Worm (Caenorhabditis elegans) whole organism, young adult: ENCODE results near the gene ZK856.6.
A peak's percentile ranks its signal among the peaks of the same experiment; 100 is the strongest.

Source experiments
- C06A6.2 ChIP-seq: fragments of 200-800 bp; sonication (Bioruptor generic); conservative IDR thresholded peaks from 2 replicates; pipeline ENCODE4 v1.3.6; 2022; ENCODE audit warnings: missing genetic modification characterization, missing compliant biosample characterization
- C17E4.6 ChIP-seq: fragments of 200-800 bp; sonication (Bioruptor generic); IDR thresholded peaks from 2 replicates; pipeline ENCODE4 v1.3.6; 2022; ENCODE audit warnings: missing genetic modification reagents, missing genetic modification characterization, missing compliant biosample characterization
- F57C9.4 ChIP-seq: sonication (generic microtip); optimal IDR thresholded peaks from 2 replicates; lab custom pipeline; 2017; ENCODE audit warnings: mild to moderate bottlenecking, missing genetic modification characterization, missing compliant biosample characterization
- Y53F4B.3 ChIP-seq: fragments of 200-800 bp; sonication (Bioruptor generic); IDR thresholded peaks from 2 replicates; pipeline ENCODE4 v1.3.6; 2022; ENCODE audit warnings: missing genetic modification reagents, missing genetic modification characterization, missing compliant biosample characterization
- Y95B8A.8 ChIP-seq: fragments of 200-800 bp; sonication (Bioruptor generic); IDR thresholded peaks from 2 replicates; pipeline ENCODE4 v1.3.6; 2022; ENCODE audit warnings: missing genetic modification reagents, missing genetic modification characterization, missing compliant biosample characterization
- ama-1 ChIP-seq, 3 experiments: fragments of 150-350 bp in 1 of 3; sonication (generic microtip) in 2 of 3; optimal IDR thresholded peaks; 2 replicates each; lab custom pipeline; 2014 to 2018; ENCODE audit warnings: missing biosample characterization in 2 of 3, missing genetic modification characterization in 2 of 3, missing genetic modification reagents in 2 of 3
- aptf-2 ChIP-seq: fragments of 200-800 bp; sonication (Bioruptor generic); conservative IDR thresholded peaks from 2 replicates; pipeline ENCODE4 v1.3.6; 2022; ENCODE audit warnings: missing genetic modification reagents, missing genetic modification characterization, missing compliant biosample characterization
- die-1 ChIP-seq: sonication (generic microtip); optimal IDR thresholded peaks from 2 replicates; lab custom pipeline; 2016; ENCODE audit warnings: missing genotype, mild to moderate bottlenecking, missing genetic modification characterization, missing compliant biosample characterization
- egrh-3 ChIP-seq: fragments of 200-800 bp; sonication (Bioruptor generic); IDR thresholded peaks from 2 replicates; pipeline ENCODE4 v1.3.6; 2022; ENCODE audit warnings: missing genetic modification reagents, missing genetic modification characterization, missing compliant biosample characterization
- ekl-4 ChIP-seq: fragments of 200-800 bp; sonication (Bioruptor generic); IDR thresholded peaks from 2 replicates; pipeline ENCODE4 v1.3.6; 2022; ENCODE audit warnings: missing genetic modification reagents, missing genetic modification characterization, missing compliant biosample characterization
- hlh-12 ChIP-seq: sonication (generic microtip); optimal IDR thresholded peaks from 2 replicates; lab custom pipeline; 2016; ENCODE audit warnings: missing genetic modification characterization, missing compliant biosample characterization
- hsf-1 ChIP-seq: fragments of 200-800 bp; sonication (Bioruptor generic); IDR thresholded peaks from 2 replicates; pipeline ENCODE4 v1.3.6; 2022; ENCODE audit warnings: missing genetic modification reagents, missing genetic modification characterization, missing compliant biosample characterization
- lag-1 ChIP-seq: fragments of 200-800 bp; sonication (Bioruptor generic); IDR thresholded peaks from 2 replicates; pipeline ENCODE4 v1.3.6; 2022; ENCODE audit warnings: missing genetic modification reagents, missing genetic modification characterization, missing compliant biosample characterization
- let-607 ChIP-seq, 2 experiments: fragments of 200-800 bp in 1 of 2; sonication (Bioruptor generic) in 1 of 2; sonication (generic microtip) in 1 of 2; optimal IDR thresholded peaks; 2 replicates each; lab custom pipeline; 2016 to 2018; ENCODE audit warnings: mild to moderate bottlenecking in 2 of 2, missing compliant biosample characterization in 2 of 2, missing genetic modification characterization in 2 of 2, moderate library complexity in 2 of 2, missing genotype in 1 of 2
- lir-1 ChIP-seq: fragments of 200-800 bp; sonication (Bioruptor generic); conservative IDR thresholded peaks from 2 replicates; pipeline ENCODE4 v1.3.6; 2022; ENCODE audit warnings: missing genetic modification reagents, missing genetic modification characterization, missing compliant biosample characterization
- madf-10 ChIP-seq: sonication (generic microtip); optimal IDR thresholded peaks from 2 replicates; lab custom pipeline; 2016; ENCODE audit warnings: mild to moderate bottlenecking, missing genetic modification characterization, missing compliant biosample characterization
- madf-6 ChIP-seq: fragments of 200-800 bp; sonication (Bioruptor generic); IDR thresholded peaks from 2 replicates; pipeline ENCODE4 v1.3.6; 2022; ENCODE audit warnings: missing genetic modification reagents, missing genetic modification characterization, missing compliant biosample characterization
- nhr-27 ChIP-seq: fragments of 200-800 bp; sonication (Bioruptor generic); optimal IDR thresholded peaks from 2 replicates; lab custom pipeline; 2018; ENCODE audit warnings: mild to moderate bottlenecking, missing genetic modification characterization, moderate library complexity, missing compliant biosample characterization
- nhr-80 ChIP-seq: sonication (generic microtip); optimal IDR thresholded peaks from 2 replicates; lab custom pipeline; 2016; ENCODE audit warnings: missing genetic modification characterization, missing compliant biosample characterization
- repo-1 ChIP-seq: sonication (generic microtip); optimal IDR thresholded peaks from 2 replicates; lab custom pipeline; 2017; ENCODE audit warnings: mild to moderate bottlenecking, missing genetic modification characterization, missing compliant biosample characterization
- snpc-3.4 ChIP-seq: sonication (generic microtip); optimal IDR thresholded peaks from 2 replicates; lab custom pipeline; 2017; ENCODE audit warnings: missing genetic modification characterization, mild to moderate bottlenecking, missing compliant biosample characterization, antibody characterized with exemption, moderate library complexity, missing genotype, missing genetic modification reagents
- sptf-2 ChIP-seq: fragments of 200-800 bp; sonication (Bioruptor generic); optimal IDR thresholded peaks from 2 replicates; lab custom pipeline; 2018; ENCODE audit warnings: mild to moderate bottlenecking, missing genetic modification characterization, missing compliant biosample characterization
- unc-130 ChIP-seq: sonication (generic microtip); optimal IDR thresholded peaks from 2 replicates; lab custom pipeline; 2016; ENCODE audit warnings: missing genetic modification reagents, missing genetic modification characterization, missing compliant biosample characterization
- ztf-18 ChIP-seq: sonication (generic microtip); optimal IDR thresholded peaks from 2 replicates; lab custom pipeline; 2016; ENCODE audit warnings: missing genotype, mild to moderate bottlenecking, missing genetic modification characterization, missing compliant biosample characterization
- ztf-25 ChIP-seq: fragments of 200-800 bp; sonication (Bioruptor generic); IDR thresholded peaks from 2 replicates; pipeline ENCODE4 v1.3.6; 2022; ENCODE audit warnings: missing genetic modification reagents, missing genetic modification characterization, missing compliant biosample characterization
- ztf-26 ChIP-seq: sonication (generic microtip); optimal IDR thresholded peaks from 2 replicates; lab custom pipeline; 2017; ENCODE audit warnings: missing genetic modification characterization, missing compliant biosample characterization
- ztf-6 ChIP-seq: fragments of 200-800 bp; sonication (Bioruptor generic); IDR thresholded peaks from 2 replicates; pipeline ENCODE4 v1.3.6; 2022; ENCODE audit warnings: missing genetic modification reagents, missing genetic modification characterization, missing compliant biosample characterization

Gene ZK856.6

DNA sequence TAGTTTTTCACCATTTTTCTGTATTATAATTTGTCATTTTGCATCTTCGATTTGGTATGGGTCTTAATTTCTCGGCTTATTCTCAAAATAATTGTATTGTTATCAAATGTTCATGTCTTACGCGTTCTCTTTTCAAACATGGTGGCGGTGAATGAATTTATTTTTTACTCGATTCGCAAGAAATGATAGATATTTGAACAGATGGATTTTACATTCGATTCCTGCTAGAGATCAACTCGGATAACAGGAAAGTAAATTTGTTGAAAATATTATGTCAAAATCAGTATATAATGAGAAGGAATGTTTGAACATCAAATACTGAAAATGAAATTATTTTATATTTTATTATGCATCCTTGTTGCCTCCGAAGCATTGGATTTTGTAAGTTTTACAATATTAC lies 15.5 kb upstream of the ZK856.6 start, which contains the start of gene ZK856.4:
Gene ZK856.4 (plus strand): TSS at position 301 of the 400 bp plus-strand sequence.
- no peak for TF ChIP-seq Y53F4B.3 (GFP tag; lab: Robert Waterston, UW)
- no peak for TF ChIP-seq ztf-26 (tag; lab: Kevin White, UChicago)
- no peak for TF ChIP-seq nhr-80
- no peak for TF ChIP-seq lir-1 (GFP tag; lab: Robert Waterston, UW)
- no peak for TF ChIP-seq hlh-12 (tag; lab: Kevin White, UChicago)

DNA sequence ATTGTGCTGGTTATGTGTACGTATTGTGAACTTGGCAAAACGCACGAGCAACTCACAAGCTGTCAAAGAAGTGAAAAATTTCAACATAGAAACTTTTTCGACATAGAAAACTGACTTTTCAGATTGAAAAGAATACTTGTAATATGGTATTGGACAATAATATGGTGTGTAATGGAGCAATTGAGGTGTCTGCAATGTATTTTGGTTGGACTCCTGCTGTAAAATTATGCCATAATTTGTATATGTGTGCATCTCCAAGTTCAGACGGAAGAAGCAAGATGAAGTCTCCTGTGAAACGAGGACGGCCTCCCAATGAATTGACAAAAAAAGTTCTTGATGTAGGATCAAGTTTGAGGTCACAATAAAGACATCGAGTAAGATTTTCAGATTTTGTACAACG lies 14.7 kb upstream of the ZK856.6 start:
- no peak for TF ChIP-seq nhr-27 (tag; lab: Kevin White, UChicago)
- TF ChIP-seq sptf-2 (GFP tag; lab: Kevin White, UChicago) = no peak
- no peak for TF ChIP-seq ekl-4 (GFP tag; lab: Robert Waterston, UW)
- no peak for TF ChIP-seq ztf-18 (tag; lab: Kevin White, UChicago)
- no peak for TF ChIP-seq ztf-25 (GFP tag; lab: Robert Waterston, UW)
- TF ChIP-seq die-1 (tag; lab: Kevin White, UChicago) = no peak

DNA sequence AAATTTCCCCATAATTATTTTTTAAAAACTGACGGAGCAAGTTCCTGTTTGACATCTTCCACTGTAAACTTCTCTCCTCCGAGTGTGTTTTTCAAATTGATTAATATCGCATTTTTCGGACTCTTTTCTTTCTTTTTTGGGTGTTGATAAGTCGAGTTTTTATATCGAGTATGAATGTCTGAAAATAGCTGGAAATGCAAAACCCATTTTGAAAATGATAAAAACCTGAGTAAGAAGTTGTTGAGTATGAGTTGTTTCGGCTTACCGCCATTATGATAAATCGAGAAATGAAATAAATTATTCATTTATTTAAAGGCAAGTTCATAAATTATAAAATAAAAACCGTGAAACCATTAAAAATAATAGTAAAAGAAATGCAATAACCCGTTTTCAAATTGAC lies 12.8 kb upstream of the ZK856.6 start, which contains the start of gene ZK856.18:
Gene ZK856.18 (minus strand): TSS at position 289 of the 400 bp plus-strand sequence.
- TF ChIP-seq lag-1 (GFP tag; lab: Robert Waterston, UW) (no peak), ztf-18 (tag; lab: Kevin White, UChicago) (no peak), ztf-25 (GFP tag; lab: Robert Waterston, UW) (no peak), madf-6 (GFP tag; lab: Robert Waterston, UW) (no peak)

DNA sequence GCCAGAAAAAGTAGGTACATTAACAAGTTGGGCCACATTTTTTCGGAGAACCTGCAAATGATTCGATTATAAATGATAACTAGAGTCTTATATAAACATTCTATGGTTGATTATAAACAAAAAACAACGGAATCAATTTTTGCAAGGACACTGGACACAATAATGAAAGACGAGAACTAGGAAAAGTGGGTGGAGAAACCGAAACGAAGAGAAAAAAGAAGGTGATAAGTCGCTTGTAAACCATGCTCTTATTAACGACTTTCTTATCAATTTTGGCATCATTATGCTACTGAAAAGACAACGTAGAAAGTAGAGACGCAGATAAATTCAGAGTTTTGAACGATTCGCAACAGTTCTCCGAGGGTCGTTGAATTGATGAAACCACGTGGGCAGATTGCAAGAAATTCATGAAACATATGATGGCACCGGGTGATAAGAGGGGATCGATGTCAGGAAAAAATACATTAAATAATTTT lies 8.4 kb upstream of the ZK856.6 start, which contains the start of gene ZK856.5:
Gene ZK856.5 (minus strand): TSS at position 51 of the 476 bp plus-strand sequence.
- TF ChIP-seq aptf-2 (GFP tag; lab: Robert Waterston, UW) (no peak), nhr-80 (peak; percentile 69), let-607 (tag; optimal IDR thresholded peaks at IDR 0.05; lab: Kevin White, UChicago) (peak in 1 of 2 experiments; percentile 16), hsf-1 (GFP tag; lab: Robert Waterston, UW) (no peak), C06A6.2 (no peak), Y95B8A.8 (GFP tag; lab: Robert Waterston, UW) (no peak)

DNA sequence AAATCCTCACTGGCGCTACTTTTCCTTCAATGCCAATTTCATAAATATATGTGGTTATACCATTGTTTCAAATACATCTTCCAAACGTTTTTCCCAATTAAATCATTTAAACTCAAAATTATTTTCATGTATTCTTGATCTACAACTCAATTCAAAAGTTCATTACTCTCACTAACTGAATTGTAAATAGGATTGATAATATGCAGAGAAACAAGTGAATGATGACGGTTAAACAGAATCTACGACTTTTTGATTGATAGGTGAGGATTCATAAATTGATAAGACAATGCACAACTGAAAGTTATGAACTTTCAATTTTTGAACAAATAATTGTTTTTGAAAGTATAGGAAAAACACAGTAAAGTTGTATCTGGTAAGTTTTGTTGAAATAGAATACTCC lies 7.2 kb upstream of the ZK856.6 start:
- TF ChIP-seq nhr-80 (peak; percentile 23), ztf-6 (GFP tag; lab: Robert Waterston, UW) (no peak), unc-130 (GFP tag; lab: Kevin White, UChicago) (no peak), madf-10 (tag; lab: Kevin White, UChicago) (no peak), ztf-26 (tag; lab: Kevin White, UChicago) (no peak), snpc-3.4 (tag; lab: Kevin White, UChicago) (no peak)

DNA sequence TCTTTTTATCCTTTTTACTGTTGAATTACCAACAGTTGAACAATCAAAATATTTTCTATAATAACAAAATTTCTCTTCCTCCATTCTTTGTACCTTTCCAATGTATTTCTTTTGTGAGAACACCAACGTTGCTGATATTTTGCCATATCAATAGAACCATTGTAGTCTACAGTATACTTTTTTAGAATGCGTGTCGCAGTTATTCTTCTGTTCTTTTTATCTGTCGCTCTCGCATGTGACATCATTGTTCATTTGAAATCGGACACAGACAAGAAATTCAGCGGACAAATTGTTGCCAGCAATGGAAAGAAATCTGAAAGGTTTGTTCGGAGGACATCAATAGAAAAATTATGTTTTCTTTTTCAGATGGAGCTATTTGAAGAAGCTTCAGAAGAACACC lies 3.4 kb downstream of the ZK856.6 start, which contains the start of gene ZK856.7:
Gene ZK856.7 (plus strand): TSS at position 186 of the 400 bp plus-strand sequence.
- no peak for TF ChIP-seq C17E4.6 (GFP tag; lab: Robert Waterston, UW)
- TF ChIP-seq repo-1 (tag; lab: Kevin White, UChicago) = no peak
- no peak for TF ChIP-seq ama-1 (optimal IDR thresholded peaks at IDR 0.05; lab: Kevin White, UChicago)
- TF ChIP-seq ama-1 (GFP tag; optimal IDR thresholded peaks at IDR 0.05; lab: Kevin White, UChicago) = peak in 1 of 2 experiments; percentile 7

DNA sequence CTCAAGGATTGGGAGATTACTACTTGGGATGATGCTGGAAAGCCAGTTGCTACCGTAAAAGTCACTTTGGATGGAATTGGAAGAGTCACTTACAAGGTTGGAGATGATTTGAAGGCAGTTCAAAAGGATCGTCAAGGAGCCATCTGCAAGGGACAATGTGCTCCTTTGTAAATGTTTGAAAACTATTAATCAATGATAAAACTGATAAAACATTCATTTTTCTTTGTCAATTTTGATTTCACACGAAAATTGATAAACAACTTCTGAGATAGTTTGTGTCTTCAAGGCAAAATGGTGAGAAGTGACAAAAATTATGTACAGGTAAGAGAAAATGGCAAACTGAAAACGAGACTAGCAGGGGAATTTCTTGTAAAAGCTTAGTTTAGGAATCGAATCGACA lies 3.9 kb downstream of the ZK856.6 start:
- no peak for TF ChIP-seq egrh-3 (GFP tag; lab: Robert Waterston, UW)
- TF ChIP-seq F57C9.4 = no peak
